Worm (Caenorhabditis elegans): ENCODE results near the gene npr-1.
A peak's percentile ranks its signal among the peaks of the same experiment; 100 is the strongest.

Gene npr-1

DNA sequence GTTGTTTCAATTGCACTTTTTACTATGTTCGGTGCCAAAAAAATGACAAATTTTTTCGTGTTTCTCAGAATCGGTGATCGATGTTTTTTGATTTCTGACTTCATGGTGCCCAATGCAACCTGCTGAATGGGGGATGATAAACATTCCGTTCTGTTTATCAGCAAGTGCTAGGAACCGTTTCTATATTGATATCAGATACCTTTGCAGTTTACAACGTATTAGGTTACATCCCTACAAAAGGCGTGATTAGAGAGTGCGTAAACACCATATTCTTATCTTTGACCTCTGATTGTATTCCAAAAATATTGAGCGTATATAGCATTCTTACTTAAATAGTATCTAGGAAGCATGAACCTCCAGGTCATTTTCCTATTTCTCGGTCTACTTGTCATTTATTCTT lies 37.0 kb downstream of the npr-1 start, which contains the start of gene aman-1:
TSS of gene aman-1 (plus strand) at position 344 of the 400 bp plus-strand sequence.
- TF ChIP-seq lin-15B (tag; optimal IDR thresholded peaks at IDR 0.05), result no peak

DNA sequence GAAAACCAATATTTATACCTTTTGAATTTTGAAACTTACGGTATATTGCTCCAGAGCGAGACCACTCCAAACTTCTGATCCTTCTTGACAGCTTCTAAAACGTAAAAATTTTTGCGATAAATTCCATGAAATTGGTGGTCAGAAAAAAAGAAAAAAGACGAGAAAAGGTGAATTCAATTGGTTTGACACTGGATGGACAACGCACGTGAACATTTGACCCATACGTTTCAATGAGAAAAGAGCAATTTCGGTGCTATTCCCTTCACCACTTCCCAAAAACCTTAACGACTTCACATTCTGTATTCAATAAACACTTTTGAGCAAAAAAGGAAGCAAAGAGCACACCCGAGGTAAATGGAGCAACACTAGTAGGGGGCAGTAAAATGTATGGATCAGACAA lies 42.4 kb downstream of the npr-1 start, which contains the start of gene acc-3:
TSS of gene acc-3 (minus strand) at position 101 of the 400 bp plus-strand sequence.
- TF ChIP-seq ctbp-1 (GFP tag; IDR thresholded peaks at IDR 0.05), result no peak
- TF ChIP-seq tra-1 (GFP tag; IDR thresholded peaks at IDR 0.05), result no peak
- no peak for TF ChIP-seq nhr-102 (tag; optimal IDR thresholded peaks at IDR 0.05)
- TF ChIP-seq hif-1 (tag; optimal IDR thresholded peaks at IDR 0.05), result no peak
- TF ChIP-seq T26A8.4 (GFP tag; IDR thresholded peaks at IDR 0.05), result no peak
- TF ChIP-seq lin-39 (tag; optimal IDR thresholded peaks at IDR 0.05), result no peak
- no peak for TF ChIP-seq nhr-77 (tag; optimal IDR thresholded peaks at IDR 0.05)
- TF ChIP-seq dpl-1 (GFP tag; optimal IDR thresholded peaks at IDR 0.05), result no peak
- TF ChIP-seq nhr-25 (tag; optimal IDR thresholded peaks at IDR 0.05; ENCODE audit: borderline replicate concordance, insufficient read depth), result no peak

DNA sequence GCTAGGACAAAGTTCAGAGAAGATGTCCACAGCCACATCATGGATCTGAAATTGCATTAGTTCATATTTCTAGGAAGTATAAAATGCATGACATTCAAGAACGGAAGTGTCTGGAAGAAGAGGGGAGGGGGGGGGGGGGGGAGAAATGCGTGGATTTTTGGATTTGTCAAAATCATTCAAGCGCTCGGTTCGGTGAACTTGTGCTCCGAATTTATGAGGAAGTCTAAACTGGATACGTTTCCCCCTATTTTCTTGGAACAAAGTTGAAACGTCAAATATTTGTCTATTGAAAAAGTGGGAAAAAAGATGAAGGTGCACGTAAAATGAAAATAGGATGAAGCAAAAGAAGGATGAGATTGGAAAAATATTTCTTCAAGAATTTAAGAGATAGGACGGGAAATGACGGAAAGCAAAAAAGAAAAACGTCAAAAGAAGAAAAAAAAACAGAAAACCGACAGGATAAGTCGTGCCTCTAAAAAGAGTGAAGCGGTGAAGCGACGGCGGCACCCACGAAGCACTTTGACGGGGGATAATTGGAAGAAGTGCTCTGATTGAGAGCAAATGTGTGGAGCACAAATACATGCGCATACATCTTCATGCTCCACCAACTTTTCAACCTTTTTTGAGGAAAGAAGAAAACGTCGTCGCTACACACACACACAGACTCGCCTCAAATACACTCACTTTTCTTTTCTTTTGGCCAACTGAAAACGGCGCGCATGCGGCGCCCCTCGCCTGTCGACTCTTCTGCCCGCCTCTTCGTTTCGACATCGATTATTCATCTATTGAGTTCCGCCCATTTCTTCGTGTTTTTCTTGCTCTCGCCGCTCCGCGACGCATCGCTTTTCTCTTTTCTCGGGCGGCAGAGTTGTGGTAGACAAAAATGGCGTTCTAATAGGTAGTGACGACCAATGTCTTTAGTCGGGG lies 48.9 kb downstream of the npr-1 start, which contains the start of gene F55D10.4:
TSS of gene F55D10.4 (minus strand) at position 51 of the 927 bp plus-strand sequence.
- TF ChIP-seq saeg-2 (GFP tag; IDR thresholded peaks at IDR 0.05), result no peak
- no peak for TF ChIP-seq zfp-3 (GFP tag; conservative IDR thresholded peaks at IDR 0.05)
- TF ChIP-seq mdl-1 (tag; optimal IDR thresholded peaks at IDR 0.05), result no peak
- TF ChIP-seq egl-43 (GFP tag; IDR thresholded peaks at IDR 0.05), result peak; percentile 70; the same call in 1 of the 2 replicates
- TF ChIP-seq ces-1 (GFP tag; optimal IDR thresholded peaks at IDR 0.05), result peak; percentile 58
- no peak for TF ChIP-seq skn-1 (tag; optimal IDR thresholded peaks at IDR 0.05)
- no peak for TF ChIP-seq nhr-237 (tag; optimal IDR thresholded peaks at IDR 0.05)
- TF ChIP-seq arid-1 (GFP tag; conservative IDR thresholded peaks at IDR 0.05), result no peak
- TF ChIP-seq sdz-12 (GFP tag; optimal IDR thresholded peaks at IDR 0.05), result no peak
- no peak for TF ChIP-seq zip-2 (tag; optimal IDR thresholded peaks at IDR 0.05)
- no peak for TF ChIP-seq nhr-6 (tag; optimal IDR thresholded peaks at IDR 0.05)
- TF ChIP-seq unc-62 (GFP tag; optimal IDR thresholded peaks at IDR 0.05 in 1 of 2), result peak in 1 of 2 experiments; percentile 12
- TF ChIP-seq unc-62 (tag; optimal IDR thresholded peaks at IDR 0.05), result no peak
- no peak for TF ChIP-seq dmd-6 (GFP tag; IDR thresholded peaks at IDR 0.05)
- no peak for TF ChIP-seq Y48G9A.11 (GFP tag; IDR thresholded peaks at IDR 0.05)
- peak; percentile 28 for TF ChIP-seq rbr-2 (tag; optimal IDR thresholded peaks at IDR 0.05)
- TF ChIP-seq nhr-25 (tag; optimal IDR thresholded peaks at IDR 0.05; ENCODE audit: borderline replicate concordance, insufficient read depth), result no peak
- TF ChIP-seq nhr-48 (tag; optimal IDR thresholded peaks at IDR 0.05), result no peak
- no peak for TF ChIP-seq ceh-28 (tag; optimal IDR thresholded peaks at IDR 0.05)
- TF ChIP-seq ceh-82 (tag; optimal IDR thresholded peaks at IDR 0.05), result no peak
- no peak for TF ChIP-seq lir-3 (tag; optimal IDR thresholded peaks at IDR 0.05)
- TF ChIP-seq pha-4 (GFP tag; IDR thresholded peaks at IDR 0.05), result no peak
- TF ChIP-seq pha-4 (tag; optimal IDR thresholded peaks at IDR 0.05), result no peak
- peak; percentile 3 for TF ChIP-seq F37D6.2 (tag; optimal IDR thresholded peaks at IDR 0.05)
- TF ChIP-seq ceh-44 (GFP tag; IDR thresholded peaks at IDR 0.05), result no peak
- TF ChIP-seq egl-27 (tag; optimal IDR thresholded peaks at IDR 0.05), result no peak
- no peak for TF ChIP-seq gei-8 (GFP tag; optimal IDR thresholded peaks at IDR 0.05)
- 0 out of 2 replicates have a peak, but pooled peaks have one; percentile 35 for TF ChIP-seq hmg-1.1 (GFP tag; IDR thresholded peaks at IDR 0.05)
- no peak for TF ChIP-seq ceh-62 (tag; optimal IDR thresholded peaks at IDR 0.05)
- no peak for TF ChIP-seq daf-19 (GFP tag; conservative IDR thresholded peaks at IDR 0.05)
- TF ChIP-seq lin-13 (GFP tag; optimal IDR thresholded peaks at IDR 0.05), result no peak
- TF ChIP-seq mxl-2 (GFP tag; conservative IDR thresholded peaks at IDR 0.05), result no peak
- peak; percentile 75 for TF ChIP-seq aha-1 (tag)
- TF ChIP-seq lsy-2 (tag; optimal IDR thresholded peaks at IDR 0.05), result peak in 1 of 2 experiments; percentile 10
- 0 out of 2 replicates have a peak, but pooled peaks have one; percentile 40 for TF ChIP-seq ctbp-1 (GFP tag; IDR thresholded peaks at IDR 0.05)
- TF ChIP-seq lin-15B (tag; optimal IDR thresholded peaks at IDR 0.05), result no peak
- no peak for TF ChIP-seq ama-1 (optimal IDR thresholded peaks at IDR 0.05)
- TF ChIP-seq nhr-28 (tag; optimal IDR thresholded peaks at IDR 0.05), result no peak
- TF ChIP-seq nhr-77 (tag; optimal IDR thresholded peaks at IDR 0.05), result no peak
- TF ChIP-seq dmd-8 (GFP tag; IDR thresholded peaks at IDR 0.05), result no peak

Measured in whole organism, L4 larva.